Fruit fly (Drosophila melanogaster): ENCODE data around the gene CG14990.

Gene CG14990

dm6 chr3L:4108844-4109494, 16.0 kb downstream of the CG14990 start (continued):
- TF ChIP-seq CG11085 (GFP tag; IDR thresholded peaks at IDR 0.05) (no peak), z (GFP tag; IDR thresholded peaks at IDR 0.05) (no peak), CG18011 (GFP tag; optimal IDR thresholded peaks at IDR 0.05) (peak; percentile 44), dysf (GFP tag; IDR thresholded peaks at IDR 0.05) (peak; percentile 80), scrt (GFP tag; optimal IDR thresholded peaks at IDR 0.05) (peak; percentile 40), Dip2 (GFP tag; IDR thresholded peaks at IDR 0.05) (no peak), CG5245 (GFP tag; optimal IDR thresholded peaks at IDR 0.05) (peak; percentile 45), cas (GFP tag; IDR thresholded peaks at IDR 0.05) (0 out of 2 replicates have a peak, but pooled peaks have one; percentile 5), CG3065 (GFP tag; optimal IDR thresholded peaks at IDR 0.05) (no peak), Sox102F (GFP tag; optimal IDR thresholded peaks at IDR 0.05) (peak; percentile 74), rib (GFP tag; IDR thresholded peaks at IDR 0.05) (no peak), Side (GFP tag; optimal IDR thresholded peaks at IDR 0.05) (peak; percentile 60), gsb-n (tag; optimal IDR thresholded peaks at IDR 0.05) (peak; percentile 67), TFAM (GFP tag; optimal IDR thresholded peaks at IDR 0.05) (no peak), CG8359 (GFP tag; optimal IDR thresholded peaks at IDR 0.05; ENCODE audit: borderline replicate concordance) (peak; percentile 41), Meics (GFP tag; optimal IDR thresholded peaks at IDR 0.05) (peak; percentile 83), CG3163 (GFP tag; optimal IDR thresholded peaks at IDR 0.05) (no peak), cwo (GFP tag; optimal IDR thresholded peaks at IDR 0.05) (peak; percentile 66), CG6854 (GFP tag; optimal IDR thresholded peaks at IDR 0.05) (peak; percentile 5), Nf-YB (GFP tag; optimal IDR thresholded peaks at IDR 0.05) (peak; percentile 62), maf-S (GFP tag; optimal IDR thresholded peaks at IDR 0.05) (peak; percentile 35), CG3838 (GFP tag; optimal IDR thresholded peaks at IDR 0.05) (no peak), CG8089 (GFP tag; optimal IDR thresholded peaks at IDR 0.05) (peak; percentile 34), CG31365 (tag; optimal IDR thresholded peaks at IDR 0.05) (peak; percentile 32), stc (GFP tag; IDR thresholded peaks at IDR 0.05) (no peak), Blimp-1 (GFP tag; optimal IDR thresholded peaks at IDR 0.05) (peak; percentile 66), CG2202 (tag; optimal IDR thresholded peaks at IDR 0.05) (peak; percentile 48), CG2199 (GFP tag; IDR thresholded peaks at IDR 0.05) (no peak), da (GFP tag; optimal IDR thresholded peaks at IDR 0.05) (peak; percentile 19), Optix (GFP tag; IDR thresholded peaks at IDR 0.05) (peak; percentile 15; the same call in 1 of the 3 replicates), HLH3B (GFP tag; IDR thresholded peaks at IDR 0.05) (peak; percentile 21; the same call in 1 of the 2 replicates), CG31224 (GFP tag; IDR thresholded peaks at IDR 0.05) (no peak), Fer1 (GFP tag; optimal IDR thresholded peaks at IDR 0.05) (peak; percentile 80), CkIIα-i1 (GFP tag; IDR thresholded peaks at IDR 0.05) (no peak), Dip3 (GFP tag; optimal IDR thresholded peaks at IDR 0.05) (peak; percentile 61), Hr51 (GFP tag; optimal IDR thresholded peaks at IDR 0.05) (peak; percentile 51 to 82), H15 (GFP tag; IDR thresholded peaks at IDR 0.05) (0 out of 3 replicates have a peak, but pooled peaks have one; percentile 28), CG4360 (GFP tag; IDR thresholded peaks at IDR 0.05) (no peak), Deaf1 (tag; optimal IDR thresholded peaks at IDR 0.05) (peak; percentile 40), Fer2 (tag; optimal IDR thresholded peaks at IDR 0.05) (peak; percentile 30), CG32772 (GFP tag; IDR thresholded peaks at IDR 0.05) (peak; percentile 55; the same call in 1 of the 2 replicates), Chrac-16 (GFP tag; optimal IDR thresholded peaks at IDR 0.05) (peak; percentile 65), repo (GFP tag; optimal IDR thresholded peaks at IDR 0.05) (peak; percentile 33), CG15073 (GFP tag; optimal IDR thresholded peaks at IDR 0.05) (no peak), CG17359 (tag; optimal IDR thresholded peaks at IDR 0.05) (peak; percentile 73), ap (GFP tag; IDR thresholded peaks at IDR 0.05) (no peak), Myb (GFP tag; optimal IDR thresholded peaks at IDR 0.05) (peak; percentile 7), CG34224 (GFP tag; IDR thresholded peaks at IDR 0.05; ENCODE audit: partially characterized antibody) (no peak), Dbx (GFP tag; IDR thresholded peaks at IDR 0.05) (peak; percentile 62; the same call in 2 of the 3 replicates), tio (GFP tag; optimal IDR thresholded peaks at IDR 0.05) (no peak)

All from whole organism, embryonic.